Worm (Caenorhabditis elegans) whole organism, mixed stage, embryonic: ENCODE results near the gene F10D7.3.

Source experiments
- M03D4.4 ChIP-seq: sonication (generic microtip); optimal IDR thresholded peaks from 2 replicates; lab custom pipeline; 2017; ENCODE audit warnings: mild to moderate bottlenecking, missing genetic modification characterization, missing compliant biosample characterization
- bed-3 ChIP-seq: fragments of 200-800 bp; sonication (Bioruptor generic); optimal IDR thresholded peaks from 3 replicates; lab custom pipeline; 2018; ENCODE audit warnings: mild to moderate bottlenecking, missing genetic modification characterization, moderate library complexity, missing compliant biosample characterization
- blmp-1 ChIP-seq: fragments of 150-350 bp; optimal IDR thresholded peaks from 2 replicates; lab custom pipeline; 2014; ENCODE audit warnings: missing biosample characterization, missing genetic modification characterization
- ceh-39 ChIP-seq: fragments of 150-350 bp; optimal IDR thresholded peaks from 2 replicates; lab custom pipeline; 2014; ENCODE audit warnings: missing biosample characterization, missing genetic modification characterization
- ceh-83 ChIP-seq: fragments of 200-800 bp; sonication (Bioruptor generic); optimal IDR thresholded peaks from 2 replicates; lab custom pipeline; 2018; ENCODE audit warnings: mild to moderate bottlenecking, missing genetic modification characterization, missing compliant biosample characterization
- ces-1 ChIP-seq: fragments of 150-350 bp; optimal IDR thresholded peaks from 2 replicates; lab custom pipeline; 2014; ENCODE audit warnings: missing biosample characterization, missing genetic modification reagents, missing genetic modification characterization
- drap-1 ChIP-seq: fragments of 200-800 bp; sonication (Bioruptor generic); optimal IDR thresholded peaks from 3 replicates; lab custom pipeline; 2018; ENCODE audit warnings: mild to moderate bottlenecking, missing genetic modification characterization, missing compliant biosample characterization
- elt-3 ChIP-seq: fragments of 150-350 bp; optimal IDR thresholded peaks from 2 replicates; lab custom pipeline; 2014; ENCODE audit warnings: missing biosample characterization, missing genetic modification characterization
- flh-1 ChIP-seq: fragments of 200-800 bp; sonication (Bioruptor generic); optimal IDR thresholded peaks from 2 replicates; lab custom pipeline; 2018; ENCODE audit warnings: mild to moderate bottlenecking, missing genetic modification characterization, moderate library complexity, missing compliant biosample characterization
- ham-2 ChIP-seq: fragments of 200-800 bp; sonication (Bioruptor generic); optimal IDR thresholded peaks from 2 replicates; lab custom pipeline; 2018; ENCODE audit warnings: mild to moderate bottlenecking, missing genetic modification characterization, missing compliant biosample characterization
- hlh-1 ChIP-seq: fragments of 150-350 bp; optimal IDR thresholded peaks from 2 replicates; lab custom pipeline; 2014; ENCODE audit warnings: missing biosample characterization, missing genetic modification reagents, missing genetic modification characterization
- lin-13 ChIP-seq: fragments of 150-350 bp; optimal IDR thresholded peaks from 2 replicates; lab custom pipeline; 2014; ENCODE audit warnings: missing biosample characterization, missing genetic modification characterization
- lin-32 ChIP-seq: fragments of 200-800 bp; sonication (Bioruptor generic); optimal IDR thresholded peaks from 2 replicates; lab custom pipeline; 2018; ENCODE audit warnings: mild to moderate bottlenecking, missing genetic modification characterization, missing compliant biosample characterization
- lsy-2 ChIP-seq: fragments of 150-350 bp; optimal IDR thresholded peaks from 2 replicates; lab custom pipeline; 2014; ENCODE audit warnings: missing biosample characterization, missing genetic modification characterization
- mep-1 ChIP-seq: fragments of 150-350 bp; optimal IDR thresholded peaks from 2 replicates; lab custom pipeline; 2017; ENCODE audit warnings: missing biosample characterization, missing genetic modification reagents, missing genetic modification characterization, inconsistent platforms
- mls-2 ChIP-seq: sonication (generic microtip); optimal IDR thresholded peaks from 2 replicates; lab custom pipeline; 2016; ENCODE audit warnings: mild to moderate bottlenecking, missing genetic modification characterization, moderate library complexity, missing compliant biosample characterization
- nhr-12 ChIP-seq: fragments of 150-350 bp; optimal IDR thresholded peaks from 2 replicates; lab custom pipeline; 2014; ENCODE audit warnings: missing biosample characterization, missing genetic modification characterization
- nhr-2 ChIP-seq: fragments of 150-350 bp; optimal IDR thresholded peaks from 2 replicates; lab custom pipeline; 2014; ENCODE audit warnings: missing biosample characterization, missing genetic modification characterization
- nhr-237 ChIP-seq: fragments of 150-350 bp; optimal IDR thresholded peaks from 2 replicates; lab custom pipeline; 2014; ENCODE audit warnings: missing biosample characterization, missing genetic modification characterization
- nhr-28 ChIP-seq: fragments of 150-350 bp; optimal IDR thresholded peaks from 2 replicates; lab custom pipeline; 2014; ENCODE audit warnings: missing biosample characterization, missing genetic modification characterization
- nhr-76 ChIP-seq: sonication (generic microtip); optimal IDR thresholded peaks from 2 replicates; lab custom pipeline; 2017; ENCODE audit warnings: missing biosample characterization, missing genetic modification characterization
- pha-4 ChIP-seq: fragments of 150-350 bp; optimal IDR thresholded peaks from 2 replicates; lab custom pipeline; 2018; ENCODE audit warnings: missing biosample characterization, missing genetic modification reagents, missing genetic modification characterization
- sem-2 ChIP-seq: fragments of 200-800 bp; sonication (Bioruptor generic); optimal IDR thresholded peaks from 2 replicates; lab custom pipeline; 2018; ENCODE audit warnings: mild to moderate bottlenecking, missing genetic modification characterization, missing compliant biosample characterization
- snpc-4 ChIP-seq: fragments of 150-350 bp; optimal IDR thresholded peaks from 2 replicates; lab custom pipeline; 2014; ENCODE audit warnings: missing biosample characterization, missing genetic modification characterization
- tbx-8 ChIP-seq: fragments of 200-800 bp; sonication (Bioruptor generic); optimal IDR thresholded peaks from 2 replicates; lab custom pipeline; 2018; ENCODE audit warnings: mild to moderate bottlenecking, missing genetic modification characterization, moderate library complexity, missing compliant biosample characterization
- unc-120 ChIP-seq: sonication (generic microtip); optimal IDR thresholded peaks from 2 replicates; lab custom pipeline; 2017; ENCODE audit warnings: missing genetic modification characterization, missing compliant biosample characterization; ENCODE audit not compliant: poor library complexity, severe bottlenecking
- unc-39 ChIP-seq: fragments of 150-350 bp; optimal IDR thresholded peaks from 2 replicates; lab custom pipeline; 2014; ENCODE audit warnings: missing biosample characterization, missing genetic modification characterization
- unc-62 ChIP-seq: fragments of 150-350 bp; optimal IDR thresholded peaks from 2 replicates; lab custom pipeline; 2014; ENCODE audit warnings: missing biosample characterization, missing genetic modification reagents, missing genetic modification characterization
- zip-8 ChIP-seq: fragments of 150-350 bp; optimal IDR thresholded peaks from 2 replicates; lab custom pipeline; 2014; ENCODE audit warnings: missing biosample characterization, missing genetic modification characterization
- ztf-11 ChIP-seq: fragments of 150-350 bp; optimal IDR thresholded peaks from 2 replicates; lab custom pipeline; 2014; ENCODE audit warnings: missing biosample characterization, missing genetic modification characterization

The F10D7.3 gene

DNA sequence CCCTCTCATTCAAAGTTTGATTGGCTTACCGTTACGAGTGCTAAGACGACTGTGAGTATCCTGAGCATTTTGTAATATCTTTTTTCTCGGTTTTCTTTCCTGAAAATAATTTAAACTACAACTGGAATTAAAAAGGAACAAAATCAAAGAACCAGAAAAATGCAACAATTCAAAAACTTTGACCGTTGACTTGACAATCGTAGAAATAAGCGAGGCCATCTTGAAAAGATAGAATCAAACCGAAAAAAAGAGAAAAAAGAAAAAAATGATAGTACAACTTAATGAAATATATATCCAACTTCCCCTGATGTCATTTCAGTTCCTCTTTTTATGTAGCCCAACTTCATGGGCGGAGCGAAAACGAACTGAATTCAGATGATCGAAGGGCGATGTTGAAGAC lies at the start of gene F10D7.3:
F10D7.3 (minus strand) TSS at position 101 of the 400 bp plus-strand sequence.
- TF ChIP-seq sem-2 (GFP tag; lab: Kevin White, UChicago) (no peak), nhr-237 (tag; lab: Kevin White, UChicago) (no peak), unc-120 (tag; lab: Kevin White, UChicago) (no peak), elt-3 (tag; lab: Kevin White, UChicago) (no peak), lin-32 (GFP tag; lab: Kevin White, UChicago) (no peak), tbx-8 (GFP tag; lab: Kevin White, UChicago) (no peak), ceh-39 (tag; lab: Kevin White, UChicago) (no peak), ces-1 (GFP tag; lab: Kevin White, UChicago) (no peak), pha-4 (no peak), unc-62 (GFP tag; lab: Kevin White, UChicago) (no peak), flh-1 (GFP tag; lab: Kevin White, UChicago) (no peak), snpc-4 (no peak), nhr-2 (tag; lab: Kevin White, UChicago) (no peak), unc-39 (tag; lab: Kevin White, UChicago) (no peak), bed-3 (no peak), nhr-28 (no peak)

DNA sequence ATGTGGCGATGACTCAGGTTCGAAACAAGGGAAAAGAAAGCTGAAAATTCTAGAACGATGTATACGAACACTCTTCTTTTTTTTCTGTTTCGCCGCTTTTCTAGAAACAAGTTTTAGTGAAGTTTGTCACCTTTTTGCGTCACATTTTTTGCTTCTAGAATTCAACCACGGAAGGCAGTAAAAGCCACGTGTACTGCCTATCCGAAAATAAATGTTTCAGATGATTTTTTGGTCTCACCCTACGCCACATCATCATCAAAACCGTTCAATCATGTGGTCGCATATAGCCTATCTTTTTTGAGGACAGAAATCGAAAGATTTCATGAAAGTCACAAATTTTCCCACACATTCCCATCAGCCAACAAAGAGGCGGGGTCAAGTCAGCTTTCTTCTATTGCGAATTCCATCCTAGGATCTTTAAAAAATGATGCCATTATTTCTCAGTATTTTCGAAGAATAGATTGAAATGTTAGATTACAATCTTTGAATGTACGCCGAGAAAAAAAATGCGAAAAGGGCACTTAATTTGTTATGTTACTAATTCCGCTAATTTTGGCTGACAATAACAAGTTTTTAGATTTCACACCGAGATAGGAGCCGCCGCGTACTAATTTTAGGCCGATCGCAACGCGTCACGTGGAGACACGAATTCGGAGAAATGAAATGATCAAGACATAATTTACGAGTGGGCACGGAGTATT lies 49.6 kb upstream of the F10D7.3 start:
- TF ChIP-seq ceh-83 (GFP tag; lab: Kevin White, UChicago) (no peak), lin-32 (GFP tag; lab: Kevin White, UChicago) (no peak), unc-120 (tag; lab: Kevin White, UChicago) (no peak), ceh-39 (tag; lab: Kevin White, UChicago) (no peak), snpc-4 (no peak), unc-62 (GFP tag; lab: Kevin White, UChicago) (no peak)

DNA sequence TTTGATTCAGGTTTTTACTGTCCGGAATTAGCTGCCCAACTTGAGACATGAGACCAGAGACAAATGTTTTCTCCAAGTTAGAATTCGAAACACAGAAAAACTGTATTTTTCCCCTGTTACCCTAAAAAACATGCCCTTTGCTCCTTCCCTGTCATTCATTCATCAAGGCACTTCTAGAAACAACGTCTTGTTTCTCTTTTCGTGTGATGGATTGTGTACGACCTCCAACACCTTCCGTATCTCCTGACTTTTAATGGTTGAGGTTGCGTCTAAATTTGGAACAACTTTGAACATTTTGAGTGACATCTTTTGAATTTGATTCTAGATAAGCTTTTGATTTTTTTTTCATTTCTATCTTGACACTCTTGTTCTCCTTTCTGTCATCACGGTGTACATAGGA lies 48.2 kb upstream of the F10D7.3 start:
- TF ChIP-seq drap-1 (GFP tag; lab: Kevin White, UChicago) (no peak), elt-3 (tag; lab: Kevin White, UChicago) (no peak), unc-39 (tag; lab: Kevin White, UChicago) (no peak), zip-8 (tag; lab: Kevin White, UChicago) (no peak), lin-32 (GFP tag; lab: Kevin White, UChicago) (no peak)

DNA sequence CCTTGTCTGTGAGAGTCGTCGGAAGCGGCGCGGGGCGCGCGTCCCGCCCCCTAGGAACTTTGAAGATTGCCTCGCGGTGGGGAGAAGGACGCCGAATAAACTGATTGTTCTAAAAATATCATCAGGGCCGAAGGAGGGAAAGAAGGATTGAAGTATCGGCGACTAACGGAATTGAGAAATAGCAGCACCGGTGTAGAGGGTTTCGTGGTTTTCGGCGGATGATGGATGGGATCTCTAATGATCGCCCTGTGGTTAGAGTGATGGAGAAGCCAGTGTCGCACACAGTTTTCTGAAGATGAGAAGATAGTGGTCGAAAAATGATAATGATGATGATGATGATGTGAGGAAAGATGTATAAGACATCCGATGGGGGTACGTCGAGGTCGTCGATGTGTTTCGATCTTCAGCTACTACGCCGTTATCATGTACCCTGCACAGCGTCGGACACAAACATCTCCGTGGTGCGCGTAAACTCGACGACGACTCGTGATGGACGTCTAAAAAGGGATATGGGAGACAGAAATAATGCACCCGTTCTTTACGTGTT lies 47.2 kb upstream of the F10D7.3 start, which contains the start of gene osm-11:
osm-11 (minus strand) TSS at position 51 of the 547 bp plus-strand sequence.
- no peak for TF ChIP-seq hlh-1 (tag; lab: Kevin White, UChicago)
- no peak for TF ChIP-seq lin-13 (tag; lab: Kevin White, UChicago)
- TF ChIP-seq unc-39 (tag; lab: Kevin White, UChicago) = no peak
- TF ChIP-seq mep-1 = no peak
- TF ChIP-seq mls-2 = no peak
- no peak for TF ChIP-seq elt-3 (tag; lab: Kevin White, UChicago)
- TF ChIP-seq blmp-1 (tag; lab: Kevin White, UChicago) = no peak

DNA sequence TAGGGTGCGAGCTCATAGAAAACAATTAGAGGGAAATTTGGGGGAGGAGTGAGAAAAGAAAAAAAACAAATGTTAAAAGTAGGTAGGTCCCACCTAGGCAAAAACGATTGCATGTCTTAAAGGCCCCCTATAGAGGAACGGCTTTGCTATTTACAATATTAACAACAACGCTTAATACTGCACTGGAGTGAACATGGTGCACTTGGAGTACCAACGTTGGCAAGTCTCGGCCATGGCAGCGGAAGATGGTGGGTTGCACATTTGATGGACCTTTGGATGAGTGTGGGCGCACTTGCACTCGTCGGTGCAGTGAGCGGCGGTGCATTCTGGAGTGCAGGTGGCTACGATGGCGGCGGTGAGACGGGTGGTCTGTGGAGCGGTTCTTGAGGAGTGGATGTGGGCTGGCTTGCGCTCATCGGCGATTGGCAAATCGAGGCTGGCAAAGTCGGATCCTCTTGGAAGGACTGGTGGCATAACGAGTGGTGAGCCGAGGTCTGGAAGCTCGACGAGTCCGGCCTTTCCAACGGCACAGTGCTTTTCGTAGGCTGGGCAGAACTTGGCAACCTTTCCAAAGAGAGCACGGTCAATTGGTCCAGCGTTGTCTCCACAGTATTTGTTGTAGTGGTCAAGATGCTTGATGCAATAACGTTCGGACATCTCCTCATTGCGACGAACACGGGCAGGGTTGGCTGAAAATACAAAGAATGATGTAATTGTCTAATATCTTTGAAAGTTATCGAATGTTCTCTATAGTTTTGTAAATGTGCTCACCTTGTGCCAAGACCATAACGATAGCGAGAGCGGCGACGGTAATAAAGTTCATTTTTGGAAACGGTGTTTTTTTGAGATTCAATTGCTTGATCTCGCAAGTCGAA lies 46.4 kb upstream of the F10D7.3 start:
- TF ChIP-seq zip-8 (tag; lab: Kevin White, UChicago) (no peak), sem-2 (GFP tag; lab: Kevin White, UChicago) (no peak), nhr-2 (tag; lab: Kevin White, UChicago) (no peak), lsy-2 (tag; lab: Kevin White, UChicago) (no peak), flh-1 (GFP tag; lab: Kevin White, UChicago) (no peak), nhr-76 (tag; lab: Kevin White, UChicago) (no peak), blmp-1 (tag; lab: Kevin White, UChicago) (no peak), ceh-83 (GFP tag; lab: Kevin White, UChicago) (no peak), pha-4 (no peak), M03D4.4 (tag; lab: Kevin White, UChicago) (no peak), ham-2 (no peak), nhr-12 (tag; lab: Kevin White, UChicago) (no peak), ztf-11 (tag; lab: Kevin White, UChicago) (no peak), ces-1 (GFP tag; lab: Kevin White, UChicago) (no peak)
- TF ChIP-seq, all 35 proteins: peak for 0
